Worm (Caenorhabditis elegans) whole organism, mixed stage, embryonic: ENCODE data around the gene F46B6.6.

Experiments
- ceh-39 ChIP-seq: fragments of 150-350 bp; optimal IDR thresholded peaks from 2 replicates; lab custom pipeline; 2014; ENCODE audit warnings: missing biosample characterization, missing genetic modification characterization
- lin-32 ChIP-seq: fragments of 200-800 bp; sonication (Bioruptor generic); optimal IDR thresholded peaks from 2 replicates; lab custom pipeline; 2018; ENCODE audit warnings: mild to moderate bottlenecking, missing genetic modification characterization, missing compliant biosample characterization
- nhr-28 ChIP-seq: fragments of 150-350 bp; optimal IDR thresholded peaks from 2 replicates; lab custom pipeline; 2014; ENCODE audit warnings: missing biosample characterization, missing genetic modification characterization
- pha-4 ChIP-seq: fragments of 150-350 bp; optimal IDR thresholded peaks from 2 replicates; lab custom pipeline; 2018; ENCODE audit warnings: missing biosample characterization, missing genetic modification reagents, missing genetic modification characterization
- snpc-4 ChIP-seq: fragments of 150-350 bp; optimal IDR thresholded peaks from 2 replicates; lab custom pipeline; 2014; ENCODE audit warnings: missing biosample characterization, missing genetic modification characterization

- no peak for TF ChIP-seq snpc-4 (tag; lab: Kevin White, UChicago)
- no peak for TF ChIP-seq nhr-28 (tag; lab: Kevin White, UChicago)
- no peak for TF ChIP-seq ceh-39 (tag; lab: Kevin White, UChicago)
- TF ChIP-seq pha-4 (tag; lab: Kevin White, UChicago), result no peak
- no peak for TF ChIP-seq lin-32
Observed at ce11 chrV:9756242-9756641, 30.4 kb downstream of the F46B6.6 start, which contains the start of gene hrg-3.
